Worm (Caenorhabditis elegans) whole organism, early embryonic: ENCODE results near the gene F19C7.3.

Experiments
- B0310.2 ChIP-seq: sonication (generic microtip); optimal IDR thresholded peaks from 2 replicates; lab custom pipeline; 2016; ENCODE audit warnings: mild to moderate bottlenecking, missing genetic modification characterization, missing compliant biosample characterization
- F13C5.2 ChIP-seq: sonication (generic microtip); optimal IDR thresholded peaks from 2 replicates; lab custom pipeline; 2017; ENCODE audit warnings: mild to moderate bottlenecking, missing genetic modification characterization, inconsistent platforms, missing compliant biosample characterization
- aly-1 ChIP-seq: sonication (generic microtip); optimal IDR thresholded peaks from 2 replicates; lab custom pipeline; 2016; ENCODE audit warnings: missing genetic modification characterization, missing compliant biosample characterization
- ama-1 ChIP-seq: fragments of 150-350 bp; optimal IDR thresholded peaks from 2 replicates; lab custom pipeline; 2014
- ceh-13 ChIP-seq: fragments of 200-800 bp; sonication (Bioruptor generic); optimal IDR thresholded peaks from 2 replicates; lab custom pipeline; 2018; ENCODE audit warnings: mild to moderate bottlenecking, missing genetic modification characterization, missing compliant biosample characterization
- ceh-36 ChIP-seq: sonication (generic microtip); optimal IDR thresholded peaks from 2 replicates; lab custom pipeline; 2016; ENCODE audit warnings: missing genetic modification characterization, inconsistent platforms, missing compliant biosample characterization
- ets-7 ChIP-seq: sonication (generic microtip); optimal IDR thresholded peaks from 2 replicates; lab custom pipeline; 2016; ENCODE audit warnings: missing genotype, missing genetic modification characterization, missing compliant biosample characterization
- flt-1 ChIP-seq: fragments of 200-800 bp; sonication (Bioruptor generic); IDR thresholded peaks from 2 replicates; pipeline ENCODE4 v1.3.6; 2022; ENCODE audit warnings: missing genetic modification characterization, missing compliant biosample characterization
- hmbx-1 ChIP-seq: sonication (generic microtip); optimal IDR thresholded peaks from 2 replicates; lab custom pipeline; 2016; ENCODE audit warnings: mild to moderate bottlenecking, missing genetic modification characterization, missing compliant biosample characterization
- hmg-4 ChIP-seq: fragments of 200-800 bp; sonication (Bioruptor generic); optimal IDR thresholded peaks from 2 replicates; lab custom pipeline; 2018; ENCODE audit warnings: mild to moderate bottlenecking, missing genetic modification characterization, missing compliant biosample characterization
- hnd-1 ChIP-seq: sonication (generic microtip); optimal IDR thresholded peaks from 2 replicates; lab custom pipeline; 2016; ENCODE audit warnings: missing genetic modification characterization, missing compliant biosample characterization
- scrt-1 ChIP-seq: fragments of 200-800 bp; sonication (Bioruptor generic); IDR thresholded peaks from 2 replicates; pipeline ENCODE4 v1.3.6; 2022; ENCODE audit warnings: missing genetic modification characterization, missing compliant biosample characterization
- sea-1 ChIP-seq: fragments of 200-800 bp; sonication (Bioruptor generic); conservative IDR thresholded peaks from 2 replicates; pipeline ENCODE4 v1.3.6; 2022; ENCODE audit warnings: missing genetic modification characterization, missing compliant biosample characterization
- tbx-11 ChIP-seq: fragments of 200-800 bp; sonication (Bioruptor generic); IDR thresholded peaks from 2 replicates; pipeline ENCODE4 v1.3.6; 2022; ENCODE audit warnings: missing genetic modification characterization, missing compliant biosample characterization
- tbx-37 ChIP-seq: fragments of 200-800 bp; sonication (Bioruptor generic); conservative IDR thresholded peaks from 2 replicates; pipeline ENCODE4 v1.3.6; 2022; ENCODE audit warnings: missing genetic modification reagents, missing genetic modification characterization, missing compliant biosample characterization
- tra-4 ChIP-seq: sonication (generic microtip); optimal IDR thresholded peaks from 2 replicates; lab custom pipeline; 2017; ENCODE audit warnings: missing genetic modification characterization, missing compliant biosample characterization

The F19C7.3 gene

ce11 chrIV:4640941-4641340 is 44.0 kb downstream of the F19C7.3 start:
- TF ChIP-seq F13C5.2 (tag; lab: Kevin White, UChicago) = no peak
- no peak for TF ChIP-seq sea-1 (GFP tag; lab: Robert Waterston, UW)
- no peak for TF ChIP-seq ama-1
- no peak for TF ChIP-seq ceh-36 (tag; lab: Kevin White, UChicago)
- no peak for TF ChIP-seq tbx-37 (GFP tag; lab: Robert Waterston, UW)
- TF ChIP-seq hmbx-1 = no peak
- no peak for TF ChIP-seq tbx-11
- no peak for TF ChIP-seq tra-4 (tag; lab: Kevin White, UChicago)

ce11 chrIV:4643577-4643976 is 46.7 kb downstream of the F19C7.3 start:
- TF ChIP-seq hmbx-1 (no peak), scrt-1 (no peak), flt-1 (GFP tag; lab: Robert Waterston, UW) (0 out of 2 replicates have a peak, but pooled peaks have one; percentile 21)

ce11 chrIV:4645243-4645642 is 48.3 kb downstream of the F19C7.3 start:
- TF ChIP-seq tbx-11 (no peak), B0310.2 (tag; lab: Kevin White, UChicago) (no peak), F13C5.2 (tag; lab: Kevin White, UChicago) (no peak), aly-1 (tag; lab: Kevin White, UChicago) (no peak), scrt-1 (no peak), ets-7 (tag; lab: Kevin White, UChicago) (no peak), tra-4 (tag; lab: Kevin White, UChicago) (no peak), tbx-37 (GFP tag; lab: Robert Waterston, UW) (no peak), hmbx-1 (no peak), ceh-13 (GFP tag; lab: Kevin White, UChicago) (no peak), ama-1 (no peak)

- TF ChIP-seq hnd-1 (tag; lab: Kevin White, UChicago) (no peak), hmg-4 (no peak), sea-1 (GFP tag; lab: Robert Waterston, UW) (no peak), ets-7 (tag; lab: Kevin White, UChicago) (no peak)
Measured at ce11 chrIV:4647385-4647784, 50.5 kb downstream of the F19C7.3 start, which contains the start of gene F29B9.8. Gene F29B9.8 (plus strand): TSS chrIV:4647685.
